Worm (Caenorhabditis elegans) whole organism, late embryonic: ENCODE data around the gene K08D8.7.

Source experiments
- ama-1 ChIP-seq: fragments of 150-350 bp; optimal IDR thresholded peaks from 2 replicates; lab custom pipeline; 2014
- hlh-30 ChIP-seq: sonication (generic microtip); optimal IDR thresholded peaks from 2 replicates; lab custom pipeline; 2017; ENCODE audit warnings: antibody characterized with exemption, missing genetic modification characterization, missing compliant biosample characterization; ENCODE audit not compliant: insufficient read depth
- hlh-8 ChIP-seq: sonication (generic microtip); optimal IDR thresholded peaks from 2 replicates; lab custom pipeline; 2016; ENCODE audit warnings: missing genotype, missing genetic modification characterization, missing compliant biosample characterization
- nfya-1 ChIP-seq: sonication (generic microtip); optimal IDR thresholded peaks from 2 replicates; lab custom pipeline; 2017; ENCODE audit warnings: missing genetic modification characterization, mild to moderate bottlenecking, missing compliant biosample characterization, antibody characterized with exemption, moderate library complexity
- pha-4 ChIP-seq: fragments of 150-350 bp; optimal IDR thresholded peaks from 2 replicates; lab custom pipeline; 2018; ENCODE audit warnings: missing biosample characterization, missing genetic modification reagents, missing genetic modification characterization
- sox-4 ChIP-seq: sonication (generic microtip); optimal IDR thresholded peaks from 2 replicates; lab custom pipeline; 2017; ENCODE audit warnings: mild to moderate bottlenecking, missing genetic modification characterization, inconsistent platforms, missing compliant biosample characterization

ce11 chrIV:12869383-12869782 is 27.2 kb upstream of the K08D8.7 start:
- TF ChIP-seq pha-4 (tag; lab: Kevin White, UChicago) (no peak), hlh-8 (tag; lab: Kevin White, UChicago) (no peak), nfya-1 (tag; lab: Kevin White, UChicago) (no peak), ama-1 (lab: Kevin White, UChicago) (no peak), sox-4 (no peak), hlh-30 (tag; lab: Kevin White, UChicago) (no peak)
